Fruit fly (Drosophila melanogaster) ovary, adult (tissue): Measurements from ENCODE around the gene Gyc89Db.
A peak's percentile ranks its signal among the peaks of the same experiment; 100 is the strongest.

Source experiments
- CG17801 ChIP-seq: fragments of 200-800 bp; optimal IDR thresholded peaks from 2 replicates; lab custom pipeline; 2019; ENCODE audit warnings: missing biosample characterization, mild to moderate bottlenecking, missing genetic modification characterization, moderate library complexity; ENCODE audit not compliant: partially characterized antibody

Gene Gyc89Db

dm6 chr3R:16452954-16453587 is 23.8 kb upstream of the Gyc89Db start:
- TF ChIP-seq CG17801 (GFP tag; lab: Kevin White, UChicago) = peak; percentile 39

DNA sequence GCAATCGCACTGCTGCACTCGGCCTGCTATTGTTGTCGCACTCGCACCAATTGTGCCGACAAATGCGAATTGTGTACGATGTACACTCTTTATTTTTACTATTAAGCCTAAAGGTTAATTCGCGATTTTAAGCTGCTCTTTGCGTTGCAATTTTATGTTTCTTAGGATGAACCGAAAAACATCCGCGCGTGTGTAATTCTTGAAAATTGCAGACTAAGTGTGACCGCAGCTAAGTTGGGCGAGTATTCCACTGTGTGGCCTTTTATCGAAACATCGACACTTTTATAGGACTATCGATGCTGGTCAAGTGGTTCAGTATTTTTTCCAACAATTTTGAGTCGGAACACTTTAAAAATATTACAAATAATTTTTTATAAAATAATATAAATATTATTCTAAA is 23.3 kb upstream of the Gyc89Db start, which contains the start of gene Pak3:
Gene Pak3, minus strand, starts transcription at position 225 of the 400 bp plus-strand sequence.
- TF ChIP-seq CG17801 (GFP tag; lab: Kevin White, UChicago) = peak; percentile 1

- no peak for TF ChIP-seq CG17801 (GFP tag; lab: Kevin White, UChicago)
Measured at dm6 chr3R:16454192-16454591, 22.7 kb upstream of the Gyc89Db start, which contains the start of gene CG10405. TSS of gene CG10405 (plus strand) at chr3R:16454492.

- no peak for TF ChIP-seq CG17801 (GFP tag; lab: Kevin White, UChicago)
Measured at dm6 chr3R:16455875-16456274, 21.0 kb upstream of the Gyc89Db start, which contains the start of gene CG14883. TSS of gene CG14883 (plus strand) at chr3R:16456052.

DNA sequence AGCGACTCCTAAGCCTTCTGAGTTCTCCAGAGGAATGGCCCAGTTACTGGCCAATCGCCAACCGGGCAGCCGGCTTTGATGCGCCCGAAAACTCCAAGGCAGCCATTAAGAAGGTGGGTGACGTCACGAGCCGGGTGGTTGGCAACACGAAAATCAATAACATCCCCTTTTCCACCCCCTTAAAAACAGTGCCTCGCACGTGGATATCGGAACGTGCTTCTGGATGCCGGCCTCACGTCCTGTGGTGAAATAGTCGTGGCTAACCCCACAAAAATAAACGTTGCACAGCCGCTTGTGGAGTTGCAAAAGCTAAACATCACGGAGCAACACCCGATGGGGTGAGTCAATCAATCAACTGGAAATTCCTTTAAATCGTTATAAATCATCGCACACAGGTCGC is 20.3 kb upstream of the Gyc89Db start:
- no peak for TF ChIP-seq CG17801 (GFP tag; lab: Kevin White, UChicago)

- TF ChIP-seq CG17801 (GFP tag; lab: Kevin White, UChicago) = no peak
Measured at dm6 chr3R:16468556-16468955, 8.4 kb upstream of the Gyc89Db start.

DNA sequence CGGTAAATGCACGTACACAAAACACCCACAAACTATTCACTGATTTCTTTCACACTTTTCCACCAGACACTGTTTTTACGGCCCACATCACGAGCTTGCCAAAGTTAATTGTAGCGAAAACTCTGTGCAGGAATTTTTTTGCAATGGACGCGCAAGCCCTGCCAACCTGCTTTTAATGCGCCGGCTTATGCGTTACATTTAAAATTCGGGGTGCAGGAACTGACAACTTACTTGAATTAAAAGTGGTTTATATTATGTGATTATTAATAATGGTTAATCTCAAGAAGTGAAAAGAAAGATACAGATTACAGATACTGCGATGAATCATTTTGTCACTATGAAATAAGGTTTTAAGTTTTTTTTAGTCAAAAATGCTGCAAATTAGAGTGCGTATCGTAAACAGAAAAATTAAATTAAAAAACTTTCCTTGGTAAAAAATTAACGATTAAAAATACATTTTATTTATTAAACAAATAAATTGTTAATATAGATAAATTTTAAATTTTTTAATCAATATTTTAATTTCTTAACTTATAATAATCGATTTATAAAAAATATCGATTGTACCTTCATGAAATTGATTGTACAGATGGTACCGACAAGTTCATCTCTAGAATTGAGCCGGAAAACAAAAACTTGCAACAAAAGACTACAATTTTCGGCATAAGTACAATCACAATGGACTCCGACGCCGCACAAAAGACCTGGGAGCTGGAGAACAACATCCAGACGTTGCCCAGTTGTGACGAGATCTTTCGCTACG is 7.2 kb upstream of the Gyc89Db start, which contains the start of the genes CG42232 and CSN5:
Gene CG42232, minus strand, starts transcription at position 163 of the 763 bp plus-strand sequence.
Gene CSN5, plus strand, starts transcription at position 599 of the 763 bp plus-strand sequence.
- peak; percentile 16 for TF ChIP-seq CG17801 (GFP tag; lab: Kevin White, UChicago)

- TF ChIP-seq CG17801 (GFP tag; lab: Kevin White, UChicago) = no peak
Measured at dm6 chr3R:16472301-16472700, 4.6 kb upstream of the Gyc89Db start, which contains the start of gene Gyc89Da. TSS of gene Gyc89Da (plus strand) at chr3R:16472601.

dm6 chr3R:16476472-16476871 is 438 bp upstream of the Gyc89Db start:
- TF ChIP-seq CG17801 (GFP tag; lab: Kevin White, UChicago) = no peak

DNA sequence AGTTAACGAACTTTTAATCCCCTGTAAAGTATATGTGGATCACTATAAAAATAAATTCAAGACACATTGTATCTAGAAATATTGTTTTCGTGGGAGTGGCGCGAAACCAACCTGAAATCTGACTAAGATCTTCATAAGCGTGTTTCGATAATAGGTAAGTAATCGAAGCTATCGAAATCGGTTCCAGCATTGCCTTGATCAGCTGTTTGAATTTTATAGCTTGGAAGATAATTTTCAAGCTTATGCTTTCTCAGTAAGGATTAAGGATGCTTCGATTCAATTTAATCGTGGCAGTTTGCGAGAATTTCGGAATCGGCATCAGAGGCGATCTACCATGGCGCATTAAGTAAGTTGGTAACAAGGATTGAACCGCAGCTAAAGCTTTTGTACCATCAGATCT is 4.1 kb downstream of the Gyc89Db start, which contains the start of gene Dhfr:
Gene Dhfr, plus strand, starts transcription at position 173 of the 400 bp plus-strand sequence.
- no peak for TF ChIP-seq CG17801 (GFP tag; lab: Kevin White, UChicago)

dm6 chr3R:16482276-16482675 is 5.4 kb downstream of the Gyc89Db start, which contains the start of gene Sdhaf3:
TSS of gene Sdhaf3 (minus strand) at chr3R:16482452.
- TF ChIP-seq CG17801 (GFP tag; lab: Kevin White, UChicago) = no peak

dm6 chr3R:16483877-16484417 is 7.0 kb downstream of the Gyc89Db start, which contains the start of gene Der-2:
TSS of gene Der-2 (minus strand) at chr3R:16484223.
- TF ChIP-seq CG17801 (GFP tag; lab: Kevin White, UChicago) = peak; percentile 31

DNA sequence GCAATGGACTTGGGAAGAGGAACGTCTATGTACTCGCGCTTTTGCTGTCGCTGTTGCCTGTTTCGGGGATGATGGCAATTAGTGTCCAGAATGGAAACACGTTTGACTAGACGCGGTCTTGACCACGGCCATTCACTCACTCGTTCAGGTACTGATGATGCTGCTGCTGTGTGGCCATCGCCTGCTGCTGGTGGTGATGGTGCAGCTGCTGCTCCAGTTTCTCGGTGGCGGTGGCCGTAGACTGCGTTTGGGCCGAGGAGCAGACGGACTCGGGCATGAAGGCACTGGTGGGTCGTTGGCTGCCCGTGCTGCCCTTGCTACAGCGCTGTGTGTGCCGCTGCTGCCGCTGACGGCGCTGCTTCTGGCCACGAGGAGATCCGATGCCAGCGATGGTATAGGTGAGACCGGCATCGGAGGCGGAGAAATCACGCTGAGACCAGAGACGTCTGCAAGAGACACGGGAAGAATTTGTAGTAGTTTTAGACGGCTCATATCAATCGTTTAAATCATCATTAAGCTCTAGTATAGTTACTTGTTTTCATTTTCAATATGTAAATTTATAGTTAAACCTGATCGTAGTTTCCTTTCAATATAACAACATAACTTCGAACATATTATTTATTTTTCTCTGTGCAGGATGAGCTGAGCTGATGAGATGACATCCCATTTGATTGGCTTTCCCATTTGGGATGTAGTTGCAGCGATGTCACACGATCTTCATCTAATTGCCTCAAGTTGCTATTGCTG is 8.8 kb downstream of the Gyc89Db start:
- TF ChIP-seq CG17801 (GFP tag; lab: Kevin White, UChicago) = no peak

- no peak for TF ChIP-seq CG17801 (GFP tag; lab: Kevin White, UChicago)
Measured at dm6 chr3R:16495322-16495721, 18.4 kb downstream of the Gyc89Db start, which contains the start of gene Cad89D. TSS of gene Cad89D (minus strand) at chr3R:16495422.
